Fruit fly (Drosophila melanogaster): ENCODE data around the gene CG11247.

dm6 chr3L:21709785-21710591 is 18.6 kb downstream of the CG11247 start:
- TF ChIP-seq so (GFP tag; IDR thresholded peaks at IDR 0.05) (no peak), mirr (GFP tag; optimal IDR thresholded peaks at IDR 0.05) (no peak), CG16813 (GFP tag; IDR thresholded peaks at IDR 0.05; ENCODE audit: partially characterized antibody) (no peak), Sry-β (GFP tag; optimal IDR thresholded peaks at IDR 0.05) (no peak), CG18599 (GFP tag; optimal IDR thresholded peaks at IDR 0.05) (no peak), Rx (GFP tag; IDR thresholded peaks at IDR 0.05) (no peak), CG11723 (GFP tag; optimal IDR thresholded peaks at IDR 0.05) (no peak), shn (GFP tag; optimal IDR thresholded peaks at IDR 0.05) (no peak), repo (GFP tag; optimal IDR thresholded peaks at IDR 0.05) (no peak), CG6683 (GFP tag; optimal IDR thresholded peaks at IDR 0.05) (no peak), chm (GFP tag; IDR thresholded peaks at IDR 0.05) (no peak), CG7786 (GFP tag; optimal IDR thresholded peaks at IDR 0.05) (no peak), CG13287 (GFP tag; IDR thresholded peaks at IDR 0.05; ENCODE audit: partially characterized antibody) (no peak)
